Fruit fly (Drosophila melanogaster) Kc167 (cell line): ENCODE data around the gene Cpr78Cb.

Experiments
- Myc ChIP-seq: fragments of >200 bp; optimal IDR thresholded peaks from 2 replicates; lab custom pipeline; 2017; ENCODE audit warnings: missing external identifiers
- Sin3A ChIP-seq: fragments of >200 bp; optimal IDR thresholded peaks from 2 replicates; lab custom pipeline; 2018; ENCODE audit warnings: missing external identifiers
- h ChIP-seq: fragments of >200 bp; optimal IDR thresholded peaks from 3 replicates; lab custom pipeline; 2018; ENCODE audit warnings: missing external identifiers
- psq ChIP-seq: fragments of >200 bp; optimal IDR thresholded peaks from 2 replicates; lab custom pipeline; 2017; ENCODE audit warnings: missing external identifiers
- ttk ChIP-seq: sonication (Bioruptor generic); optimal IDR thresholded peaks from 2 replicates; lab custom pipeline; 2017; ENCODE audit warnings: missing external identifiers

DNA sequence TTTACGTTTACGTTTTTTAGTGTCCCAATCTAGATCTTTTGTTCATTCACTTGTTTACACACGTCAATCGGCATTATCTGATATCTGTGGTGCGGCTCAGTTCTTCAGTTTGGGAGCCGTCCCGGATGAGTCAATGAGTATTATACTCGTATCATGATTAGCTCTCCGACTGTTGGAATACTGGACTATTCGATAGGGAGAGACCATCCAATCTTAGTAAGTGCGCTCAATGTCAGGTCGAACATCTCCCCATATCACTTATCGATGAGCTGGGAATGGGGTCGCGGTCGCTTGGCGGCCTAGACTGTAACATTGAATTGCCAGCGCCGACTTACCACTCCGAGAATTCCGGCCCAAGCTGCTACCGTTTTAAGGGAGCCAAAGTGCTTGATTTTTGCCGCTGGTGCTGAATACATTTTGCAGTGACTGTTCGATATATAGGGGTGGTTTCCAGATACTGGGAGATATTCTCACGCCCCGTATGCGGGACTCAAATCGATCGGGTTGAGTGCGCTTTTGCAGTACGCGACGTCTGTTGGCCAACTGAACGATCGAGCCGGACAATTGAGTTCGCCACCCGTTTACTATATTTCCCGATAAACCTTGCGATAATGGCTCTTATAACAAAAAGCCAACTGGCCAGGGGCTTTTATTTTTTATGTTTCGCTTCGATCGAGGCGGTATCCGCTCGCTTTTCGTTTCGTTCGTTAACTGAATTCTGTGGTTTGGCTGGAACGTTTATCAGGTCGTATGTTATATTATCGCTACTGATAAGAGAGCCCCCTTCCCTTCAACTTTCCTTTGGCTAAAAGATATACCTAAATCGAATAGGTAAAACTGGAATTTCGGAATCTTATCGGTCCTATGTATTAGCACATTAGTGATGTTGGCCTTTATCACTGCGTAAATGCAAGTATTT lies 9.3 kb upstream of the Cpr78Cb start:
- no peak for TF ChIP-seq Myc (lab: Kevin White, UChicago)
- no peak for TF ChIP-seq ttk (lab: Kevin White, UChicago)
- no peak for TF ChIP-seq psq (lab: Kevin White, UChicago)
- no peak for TF ChIP-seq h (lab: Kevin White, UChicago)
- TF ChIP-seq Sin3A (lab: Kevin White, UChicago) = no peak
